Worm (Caenorhabditis elegans): ENCODE data around the gene ZK180.6.
A peak's percentile ranks its signal among the peaks of the same experiment; 100 is the strongest.

Gene ZK180.6

ce11 chrIV:4490148-4490652, 34.6 kb downstream of the ZK180.6 start, which contains the start of gene ZK180.7:
TSS of gene ZK180.7 (plus strand) at chrIV:4490542.
- TF ChIP-seq ceh-63 (GFP tag; optimal IDR thresholded peaks at IDR 0.05) = peak; percentile 69
- no peak for TF ChIP-seq efl-1 (optimal IDR thresholded peaks at IDR 0.05)
- TF ChIP-seq efl-1 (GFP tag; optimal IDR thresholded peaks at IDR 0.05 in 1 of 2) = peak in 1 of 2 experiments; percentile 69
- TF ChIP-seq ama-1 (optimal IDR thresholded peaks at IDR 0.05) = no peak

- no peak for TF ChIP-seq hpl-2 (GFP tag; optimal IDR thresholded peaks at IDR 0.05)
- no peak for TF ChIP-seq mab-9 (GFP tag; IDR thresholded peaks at IDR 0.05)
- TF ChIP-seq efl-1 (optimal IDR thresholded peaks at IDR 0.05) = no peak
- peak in 1 of 2 experiments; percentile 67 for TF ChIP-seq efl-1 (GFP tag; optimal IDR thresholded peaks at IDR 0.05 in 1 of 2)
- TF ChIP-seq grh-1 (GFP tag; IDR thresholded peaks at IDR 0.05) = no peak
- no peak for TF ChIP-seq irx-1 (tag; optimal IDR thresholded peaks at IDR 0.05)
- TF ChIP-seq tlp-1 (tag; optimal IDR thresholded peaks at IDR 0.05) = no peak
- TF ChIP-seq unc-98 (GFP tag; IDR thresholded peaks at IDR 0.05) = no peak
- no peak for TF ChIP-seq F16B12.6 (tag; optimal IDR thresholded peaks at IDR 0.05)
- TF ChIP-seq ceh-63 (GFP tag; optimal IDR thresholded peaks at IDR 0.05) = no peak
- no peak for TF ChIP-seq nhr-12 (tag; optimal IDR thresholded peaks at IDR 0.05)
- TF ChIP-seq lin-14 (GFP tag; optimal IDR thresholded peaks at IDR 0.05) = no peak
- no peak for TF ChIP-seq C04F5.9 (tag; optimal IDR thresholded peaks at IDR 0.05)
- TF ChIP-seq mef-2 (tag; optimal IDR thresholded peaks at IDR 0.05) = no peak
- TF ChIP-seq aly-2 (tag; optimal IDR thresholded peaks at IDR 0.05) = no peak
- TF ChIP-seq mdl-1 (tag; optimal IDR thresholded peaks at IDR 0.05) = no peak
- no peak for TF ChIP-seq hlh-4 (tag; optimal IDR thresholded peaks at IDR 0.05)
- peak; percentile 77 for TF ChIP-seq elt-2 (tag; optimal IDR thresholded peaks at IDR 0.05)
- no peak for TF ChIP-seq nhr-237 (tag; optimal IDR thresholded peaks at IDR 0.05)
- no peak for TF ChIP-seq swsn-7 (tag; optimal IDR thresholded peaks at IDR 0.05)
- no peak for TF ChIP-seq nhr-84 (tag; optimal IDR thresholded peaks at IDR 0.05)
- TF ChIP-seq pax-3 (tag; optimal IDR thresholded peaks at IDR 0.05) = no peak
- TF ChIP-seq isw-1 (GFP tag; IDR thresholded peaks at IDR 0.05) = no peak
- peak; percentile 48 for TF ChIP-seq pqm-1 (tag; optimal IDR thresholded peaks at IDR 0.05)
- peak in 1 of 2 experiments; percentile 22 for TF ChIP-seq lin-35 (GFP tag; optimal IDR thresholded peaks at IDR 0.05)
- TF ChIP-seq zag-1 (tag; optimal IDR thresholded peaks at IDR 0.05) = no peak
- no peak for TF ChIP-seq pag-3 (tag; optimal IDR thresholded peaks at IDR 0.05; ENCODE audit: borderline replicate concordance, insufficient read depth)
- no peak for TF ChIP-seq zip-4 (GFP tag; optimal IDR thresholded peaks at IDR 0.05)
- TF ChIP-seq egl-13 (tag; optimal IDR thresholded peaks at IDR 0.05) = no peak
- TF ChIP-seq skn-1 (tag; optimal IDR thresholded peaks at IDR 0.05) = no peak
- no peak for TF ChIP-seq fkh-4 (tag; optimal IDR thresholded peaks at IDR 0.05; ENCODE audit: borderline replicate concordance)
- TF ChIP-seq snu-23 (GFP tag; optimal IDR thresholded peaks at IDR 0.05) = no peak
- TF ChIP-seq fos-1 (tag; optimal IDR thresholded peaks at IDR 0.05) = no peak
- TF ChIP-seq nhr-90 (tag; optimal IDR thresholded peaks at IDR 0.05; ENCODE audit: poor library complexity) = no peak
These were observed 38.1 kb downstream of the ZK180.6 start, which contains the start of gene trx-3 for ce11 chrIV:4486738-4487137. TSS of gene trx-3 (plus strand) at chrIV:4487028.

ce11 chrIV:4484555-4484954, 40.3 kb downstream of the ZK180.6 start:
- TF ChIP-seq dsc-1 (tag; optimal IDR thresholded peaks at IDR 0.05) (no peak), elt-2 (tag; optimal IDR thresholded peaks at IDR 0.05) (peak; percentile 41), hlh-17 (GFP tag; optimal IDR thresholded peaks at IDR 0.05; ENCODE audit: borderline replicate concordance) (no peak), nhr-28 (tag; optimal IDR thresholded peaks at IDR 0.05) (no peak), ceh-82 (tag; optimal IDR thresholded peaks at IDR 0.05) (no peak), lin-14 (GFP tag; optimal IDR thresholded peaks at IDR 0.05) (peak; percentile 34), nhr-47 (tag; optimal IDR thresholded peaks at IDR 0.05) (no peak), ceh-88 (GFP tag; IDR thresholded peaks at IDR 0.05) (no peak), alr-1 (tag; optimal IDR thresholded peaks at IDR 0.05; ENCODE audit: borderline replicate concordance) (no peak), nhr-20 (tag; optimal IDR thresholded peaks at IDR 0.05) (peak; percentile 17), nhr-71 (tag; optimal IDR thresholded peaks at IDR 0.05) (peak; percentile 35), tbx-2 (tag; optimal IDR thresholded peaks at IDR 0.05) (no peak), ceh-63 (GFP tag; optimal IDR thresholded peaks at IDR 0.05) (no peak), pax-3 (tag; optimal IDR thresholded peaks at IDR 0.05) (no peak), efl-1 (optimal IDR thresholded peaks at IDR 0.05) (no peak), efl-1 (GFP tag; optimal IDR thresholded peaks at IDR 0.05 in 1 of 2) (peak in 1 of 2 experiments; percentile 67), lin-35 (GFP tag; optimal IDR thresholded peaks at IDR 0.05) (peak in 1 of 2 experiments; percentile 42), unc-98 (GFP tag; IDR thresholded peaks at IDR 0.05) (no peak), sox-4 (tag; optimal IDR thresholded peaks at IDR 0.05) (no peak), Y116A8C.19 (tag; optimal IDR thresholded peaks at IDR 0.05; ENCODE audit: borderline replicate concordance) (no peak), egl-27 (tag; optimal IDR thresholded peaks at IDR 0.05) (no peak), mef-2 (tag; optimal IDR thresholded peaks at IDR 0.05) (no peak), unc-86 (tag; optimal IDR thresholded peaks at IDR 0.05) (no peak), tlp-1 (tag; optimal IDR thresholded peaks at IDR 0.05) (no peak)

Measured in whole organism, L1 larva.